Worm (Caenorhabditis elegans) whole organism, mixed stage, embryonic: ENCODE results near the gene C38C5.1.

ENCODE experiments used
- bed-3 ChIP-seq: fragments of 200-800 bp; sonication (Bioruptor generic); optimal IDR thresholded peaks from 3 replicates; lab custom pipeline; 2018; ENCODE audit warnings: mild to moderate bottlenecking, missing genetic modification characterization, moderate library complexity, missing compliant biosample characterization
- blmp-1 ChIP-seq: fragments of 150-350 bp; optimal IDR thresholded peaks from 2 replicates; lab custom pipeline; 2014; ENCODE audit warnings: missing biosample characterization, missing genetic modification characterization
- ceh-39 ChIP-seq: fragments of 150-350 bp; optimal IDR thresholded peaks from 2 replicates; lab custom pipeline; 2014; ENCODE audit warnings: missing biosample characterization, missing genetic modification characterization
- ceh-43 ChIP-seq: fragments of 200-800 bp; sonication (Bioruptor generic); optimal IDR thresholded peaks from 2 replicates; lab custom pipeline; 2018; ENCODE audit warnings: mild to moderate bottlenecking, missing genetic modification characterization, moderate library complexity, missing compliant biosample characterization
- ces-1 ChIP-seq: fragments of 150-350 bp; optimal IDR thresholded peaks from 2 replicates; lab custom pipeline; 2014; ENCODE audit warnings: missing biosample characterization, missing genetic modification reagents, missing genetic modification characterization
- cnd-1 ChIP-seq: fragments of 200-800 bp; sonication (Bioruptor generic); optimal IDR thresholded peaks from 2 replicates; lab custom pipeline; 2018; ENCODE audit warnings: mild to moderate bottlenecking, missing genetic modification characterization, missing compliant biosample characterization
- elt-1 ChIP-seq: sonication (generic microtip); optimal IDR thresholded peaks from 2 replicates; lab custom pipeline; 2017; ENCODE audit warnings: missing genetic modification characterization, mild to moderate bottlenecking, missing compliant biosample characterization, antibody characterized with exemption, moderate library complexity, borderline replicate concordance; ENCODE audit not compliant: insufficient read depth
- elt-3 ChIP-seq: fragments of 150-350 bp; optimal IDR thresholded peaks from 2 replicates; lab custom pipeline; 2014; ENCODE audit warnings: missing biosample characterization, missing genetic modification characterization
- hlh-1 ChIP-seq: fragments of 150-350 bp; optimal IDR thresholded peaks from 2 replicates; lab custom pipeline; 2014; ENCODE audit warnings: missing biosample characterization, missing genetic modification reagents, missing genetic modification characterization
- mep-1 ChIP-seq: fragments of 150-350 bp; optimal IDR thresholded peaks from 2 replicates; lab custom pipeline; 2017; ENCODE audit warnings: missing biosample characterization, missing genetic modification reagents, missing genetic modification characterization, inconsistent platforms
- mls-2 ChIP-seq: sonication (generic microtip); optimal IDR thresholded peaks from 2 replicates; lab custom pipeline; 2016; ENCODE audit warnings: mild to moderate bottlenecking, missing genetic modification characterization, moderate library complexity, missing compliant biosample characterization
- nhr-76 ChIP-seq: sonication (generic microtip); optimal IDR thresholded peaks from 2 replicates; lab custom pipeline; 2017; ENCODE audit warnings: missing biosample characterization, missing genetic modification characterization
- sem-2 ChIP-seq: fragments of 200-800 bp; sonication (Bioruptor generic); optimal IDR thresholded peaks from 2 replicates; lab custom pipeline; 2018; ENCODE audit warnings: mild to moderate bottlenecking, missing genetic modification characterization, missing compliant biosample characterization
- snpc-4 ChIP-seq: fragments of 150-350 bp; optimal IDR thresholded peaks from 2 replicates; lab custom pipeline; 2014; ENCODE audit warnings: missing biosample characterization, missing genetic modification characterization
- tbx-8 ChIP-seq: fragments of 200-800 bp; sonication (Bioruptor generic); optimal IDR thresholded peaks from 2 replicates; lab custom pipeline; 2018; ENCODE audit warnings: mild to moderate bottlenecking, missing genetic modification characterization, moderate library complexity, missing compliant biosample characterization
- unc-120 ChIP-seq: sonication (generic microtip); optimal IDR thresholded peaks from 2 replicates; lab custom pipeline; 2017; ENCODE audit warnings: missing genetic modification characterization, missing compliant biosample characterization; ENCODE audit not compliant: poor library complexity, severe bottlenecking
- unc-62 ChIP-seq: fragments of 150-350 bp; optimal IDR thresholded peaks from 2 replicates; lab custom pipeline; 2014; ENCODE audit warnings: missing biosample characterization, missing genetic modification reagents, missing genetic modification characterization
- zip-8 ChIP-seq: fragments of 150-350 bp; optimal IDR thresholded peaks from 2 replicates; lab custom pipeline; 2014; ENCODE audit warnings: missing biosample characterization, missing genetic modification characterization
- ztf-11 ChIP-seq: fragments of 150-350 bp; optimal IDR thresholded peaks from 2 replicates; lab custom pipeline; 2014; ENCODE audit warnings: missing biosample characterization, missing genetic modification characterization

Gene C38C5.1

DNA sequence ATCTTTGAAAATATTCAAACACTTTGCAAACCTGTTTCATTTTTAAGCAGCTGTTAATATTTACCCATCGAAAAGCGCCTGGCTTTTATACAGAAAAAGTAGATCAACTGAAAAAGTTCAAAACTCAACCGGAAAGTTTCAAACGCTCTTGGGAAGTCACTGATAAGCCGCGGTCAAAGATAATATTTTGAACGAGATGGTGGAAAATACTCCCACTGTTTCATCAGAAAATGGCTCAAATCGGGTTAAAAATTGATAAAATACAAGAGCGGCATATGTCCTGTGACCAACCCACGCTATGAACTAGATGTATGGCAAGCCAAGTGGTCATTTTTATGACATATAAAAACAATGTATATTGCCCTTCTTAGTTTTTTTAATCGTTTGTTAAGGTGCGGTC, 41.4 kb downstream of the C38C5.1 start, which contains the start of gene sulp-2:
sulp-2 (minus strand) TSS at position 107 of the 400 bp plus-strand sequence.
- TF ChIP-seq unc-62 (GFP tag; lab: Kevin White, UChicago) (no peak), tbx-8 (GFP tag; lab: Kevin White, UChicago) (no peak), blmp-1 (tag; lab: Kevin White, UChicago) (no peak), ztf-11 (no peak), hlh-1 (tag; lab: Kevin White, UChicago) (no peak), ceh-43 (GFP tag; lab: Kevin White, UChicago) (no peak), zip-8 (tag; lab: Kevin White, UChicago) (no peak), snpc-4 (tag; lab: Kevin White, UChicago) (no peak)

DNA sequence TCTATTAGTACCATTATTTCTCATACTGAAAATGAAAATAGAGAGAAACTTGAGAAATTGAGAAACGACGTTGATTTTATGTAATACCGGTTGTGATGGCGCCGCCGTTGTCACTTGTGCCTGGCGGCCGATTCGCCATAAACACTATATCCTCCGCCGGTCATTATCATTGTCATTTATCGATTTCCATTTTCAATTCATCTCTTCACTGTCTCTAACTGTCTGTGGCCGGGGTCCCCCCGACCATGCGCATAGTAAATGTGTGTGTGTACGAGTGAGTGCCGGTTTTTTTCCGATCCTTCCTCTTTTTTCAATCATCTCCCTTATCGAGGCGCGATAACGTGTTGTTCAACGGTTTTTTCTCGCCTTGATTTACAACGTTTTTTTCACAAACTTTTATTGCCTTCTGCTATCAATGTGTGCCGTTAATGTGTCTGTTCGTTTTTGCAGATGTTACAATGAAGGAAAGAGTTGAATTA, 45.5 kb downstream of the C38C5.1 start, which contains the start of gene F14D12.1:
F14D12.1 (plus strand) TSS at position 429 of the 479 bp plus-strand sequence.
- TF ChIP-seq hlh-1 (tag; lab: Kevin White, UChicago), result no peak
- no peak for TF ChIP-seq cnd-1
- no peak for TF ChIP-seq unc-120 (tag; lab: Kevin White, UChicago)
- no peak for TF ChIP-seq bed-3
- no peak for TF ChIP-seq zip-8 (tag; lab: Kevin White, UChicago)
- no peak for TF ChIP-seq sem-2 (GFP tag; lab: Kevin White, UChicago)

- no peak for TF ChIP-seq hlh-1 (tag; lab: Kevin White, UChicago)
- TF ChIP-seq ceh-43 (GFP tag; lab: Kevin White, UChicago), result no peak
- TF ChIP-seq mls-2, result no peak
- TF ChIP-seq nhr-76, result no peak
- no peak for TF ChIP-seq ces-1
- no peak for TF ChIP-seq ceh-39 (tag; lab: Kevin White, UChicago)
- TF ChIP-seq elt-1 (tag; lab: Kevin White, UChicago), result no peak
- TF ChIP-seq elt-3 (tag; lab: Kevin White, UChicago), result no peak
- no peak for TF ChIP-seq mep-1
Observed at ce11 chrX:5605049-5605448, 47.2 kb downstream of the C38C5.1 start.
